Worm (Caenorhabditis elegans): ENCODE data around the gene tag-10.

ce11 chrII:13668844-13669441 lies 36.6 kb downstream of the tag-10 start, which contains the start of gene C31C9.7:
- TF ChIP-seq ztf-11 (tag; optimal IDR thresholded peaks at IDR 0.05) (no peak), zip-11 (GFP tag; IDR thresholded peaks at IDR 0.05) (no peak)

Measured in whole organism, L4 larva.